Worm (Caenorhabditis elegans): Measurements from ENCODE around the gene nlp-5.
A peak's percentile ranks its signal among the peaks of the same experiment; 100 is the strongest.

The nlp-5 gene

DNA sequence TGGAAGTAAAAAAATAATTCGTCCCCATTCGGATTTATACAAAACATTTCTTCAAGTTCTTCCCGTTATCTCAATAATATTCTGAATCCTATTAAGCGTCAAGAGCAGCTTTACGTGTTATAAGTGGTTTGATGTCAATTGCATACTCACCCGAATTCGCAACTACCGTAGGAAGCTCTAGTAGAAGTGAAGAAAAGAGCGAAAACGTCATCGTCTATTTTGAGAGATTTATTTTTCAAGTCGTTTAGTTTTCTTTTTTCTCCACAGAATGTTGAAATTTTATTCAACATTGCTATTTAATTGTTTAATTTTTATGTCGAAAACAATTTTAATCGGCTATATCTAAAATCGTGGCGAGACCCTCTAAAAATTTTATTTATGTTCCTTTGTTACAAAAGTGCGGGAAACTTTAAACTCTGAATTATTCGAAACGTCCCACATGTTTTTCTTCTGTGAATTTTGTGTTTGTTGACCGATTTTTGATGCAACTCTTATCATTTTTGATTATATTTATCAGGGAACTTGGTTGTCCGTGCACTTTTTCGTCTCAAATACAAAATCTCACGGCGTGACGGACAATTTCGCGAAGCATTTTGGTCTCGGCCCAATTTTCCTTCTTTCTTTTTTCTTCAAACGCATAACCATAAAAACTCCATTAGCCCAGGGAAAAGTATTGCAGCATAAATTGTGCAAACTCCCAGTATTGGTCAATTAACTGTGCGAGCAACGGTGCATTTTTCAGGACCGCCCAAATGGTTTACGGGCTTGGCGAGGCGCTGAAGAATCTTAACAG, 31.8 kb downstream of the nlp-5 start, which contains the start of gene tdc-1:
Gene tdc-1, plus strand, starts transcription at position 743 of the 793 bp plus-strand sequence.
- no peak for TF ChIP-seq tbx-8 (GFP tag; optimal IDR thresholded peaks at IDR 0.05)
- TF ChIP-seq bed-3 (GFP tag; optimal IDR thresholded peaks at IDR 0.05) = no peak
- TF ChIP-seq unc-120 (tag; optimal IDR thresholded peaks at IDR 0.05; ENCODE audit: poor library complexity, severe bottlenecking) = no peak

ce11 chrII:8273060-8273459, 34.8 kb downstream of the nlp-5 start:
- no peak for TF ChIP-seq unc-120 (tag; optimal IDR thresholded peaks at IDR 0.05; ENCODE audit: poor library complexity, severe bottlenecking)
- TF ChIP-seq ces-1 (GFP tag; optimal IDR thresholded peaks at IDR 0.05) = no peak
- no peak for TF ChIP-seq drap-1 (GFP tag; optimal IDR thresholded peaks at IDR 0.05)
- TF ChIP-seq pha-4 (tag; optimal IDR thresholded peaks at IDR 0.05) = no peak
- no peak for TF ChIP-seq elt-1 (tag; optimal IDR thresholded peaks at IDR 0.05; ENCODE audit: borderline replicate concordance, insufficient read depth)
- TF ChIP-seq lin-32 (GFP tag; optimal IDR thresholded peaks at IDR 0.05) = no peak
- no peak for TF ChIP-seq hlh-1 (tag; optimal IDR thresholded peaks at IDR 0.05)
- no peak for TF ChIP-seq nhr-2 (tag; optimal IDR thresholded peaks at IDR 0.05)
- TF ChIP-seq cnd-1 (tag; optimal IDR thresholded peaks at IDR 0.05) = no peak
- TF ChIP-seq M03D4.4 (tag; optimal IDR thresholded peaks at IDR 0.05) = no peak
- no peak for TF ChIP-seq blmp-1 (tag; optimal IDR thresholded peaks at IDR 0.05)
- no peak for TF ChIP-seq flh-1 (GFP tag; optimal IDR thresholded peaks at IDR 0.05)
- no peak for TF ChIP-seq tbx-8 (GFP tag; optimal IDR thresholded peaks at IDR 0.05)
- TF ChIP-seq lsy-2 (tag; optimal IDR thresholded peaks at IDR 0.05) = no peak

DNA sequence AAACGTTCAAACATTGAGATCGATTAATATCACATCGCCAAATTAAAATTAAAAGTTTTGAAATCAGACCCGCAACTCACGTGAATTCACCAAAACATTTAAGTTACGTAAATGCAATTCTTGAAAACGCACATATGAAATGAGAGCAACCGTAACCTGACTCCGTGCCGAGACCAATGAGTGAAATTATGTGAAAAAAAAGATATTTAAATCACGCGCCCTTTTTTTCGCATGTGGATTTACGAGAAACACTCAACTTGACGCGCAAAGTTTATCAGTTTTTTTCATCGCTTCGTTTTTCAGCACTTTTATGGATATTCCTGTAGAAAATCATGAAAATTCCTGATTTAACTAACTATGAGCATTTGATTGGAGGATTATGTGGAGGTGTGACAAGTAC, 37.8 kb downstream of the nlp-5 start, which contains the start of the genes gei-14 and slc-25A32:
Gene gei-14, minus strand, starts transcription at position 175 of the 400 bp plus-strand sequence.
Gene slc-25A32, plus strand, starts transcription at position 242 of the 400 bp plus-strand sequence.
- TF ChIP-seq unc-39 (tag; optimal IDR thresholded peaks at IDR 0.05) = no peak
- TF ChIP-seq lsy-2 (tag; optimal IDR thresholded peaks at IDR 0.05) = peak; percentile 70
- TF ChIP-seq elt-1 (tag; optimal IDR thresholded peaks at IDR 0.05; ENCODE audit: borderline replicate concordance, insufficient read depth) = no peak
- no peak for TF ChIP-seq ceh-83 (GFP tag; optimal IDR thresholded peaks at IDR 0.05)

- TF ChIP-seq ceh-83 (GFP tag; optimal IDR thresholded peaks at IDR 0.05) (no peak), lin-13 (tag; optimal IDR thresholded peaks at IDR 0.05) (no peak)
Observed at ce11 chrII:8278415-8278814, 40.2 kb downstream of the nlp-5 start, which contains the start of the genes mrpl-10 and clec-142. mrpl-10 (minus strand) TSS chrII:8278515. clec-142 (plus strand) TSS chrII:8278678.

DNA sequence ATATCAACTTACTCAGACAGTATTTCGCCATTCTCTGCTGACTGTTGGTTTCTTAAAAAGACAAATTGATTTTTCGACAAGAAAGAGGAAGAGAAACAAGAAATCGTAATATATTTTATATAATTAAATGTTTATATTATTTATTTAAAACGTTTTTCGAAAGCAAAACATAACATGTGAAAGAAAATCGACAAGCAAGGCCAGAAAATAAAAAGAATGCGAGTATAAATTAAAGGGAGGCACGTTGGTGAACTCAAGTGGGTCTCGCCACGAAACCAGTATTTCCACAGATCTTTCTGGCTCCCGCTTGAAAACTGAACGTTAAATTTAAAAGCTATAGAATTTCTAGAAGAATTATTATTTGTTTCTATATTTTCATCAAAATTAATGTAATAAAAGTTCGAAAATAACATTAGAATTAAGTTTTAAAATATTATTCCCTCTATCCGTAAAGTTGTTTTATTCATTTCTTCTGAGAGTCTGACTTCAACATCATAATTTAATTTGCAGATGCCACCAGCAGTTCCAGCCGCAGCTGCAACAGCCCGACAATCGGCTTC, 45.0 kb downstream of the nlp-5 start, which contains the start of the genes nst-1 and cct-4:
Gene nst-1, minus strand, starts transcription at position 51 of the 560 bp plus-strand sequence.
Gene cct-4, plus strand, starts transcription at position 510 of the 560 bp plus-strand sequence.
- TF ChIP-seq zip-8 (tag; optimal IDR thresholded peaks at IDR 0.05) (no peak), lsy-2 (tag; optimal IDR thresholded peaks at IDR 0.05) (peak; percentile 32), nhr-2 (tag; optimal IDR thresholded peaks at IDR 0.05) (no peak), nhr-237 (tag; optimal IDR thresholded peaks at IDR 0.05) (peak; percentile 22), pha-4 (tag; optimal IDR thresholded peaks at IDR 0.05) (no peak), sem-2 (GFP tag; optimal IDR thresholded peaks at IDR 0.05) (no peak), blmp-1 (tag; optimal IDR thresholded peaks at IDR 0.05) (no peak), unc-120 (tag; optimal IDR thresholded peaks at IDR 0.05; ENCODE audit: poor library complexity, severe bottlenecking) (no peak), ham-2 (GFP tag; optimal IDR thresholded peaks at IDR 0.05) (no peak), ces-1 (GFP tag; optimal IDR thresholded peaks at IDR 0.05) (peak; percentile 39), mep-1 (tag; optimal IDR thresholded peaks at IDR 0.05) (peak; percentile 28), ceh-43 (GFP tag; optimal IDR thresholded peaks at IDR 0.05) (no peak)

All from whole organism, mixed stage, embryonic.